Worm (Caenorhabditis elegans): ENCODE data around the gene M117.4.

DNA sequence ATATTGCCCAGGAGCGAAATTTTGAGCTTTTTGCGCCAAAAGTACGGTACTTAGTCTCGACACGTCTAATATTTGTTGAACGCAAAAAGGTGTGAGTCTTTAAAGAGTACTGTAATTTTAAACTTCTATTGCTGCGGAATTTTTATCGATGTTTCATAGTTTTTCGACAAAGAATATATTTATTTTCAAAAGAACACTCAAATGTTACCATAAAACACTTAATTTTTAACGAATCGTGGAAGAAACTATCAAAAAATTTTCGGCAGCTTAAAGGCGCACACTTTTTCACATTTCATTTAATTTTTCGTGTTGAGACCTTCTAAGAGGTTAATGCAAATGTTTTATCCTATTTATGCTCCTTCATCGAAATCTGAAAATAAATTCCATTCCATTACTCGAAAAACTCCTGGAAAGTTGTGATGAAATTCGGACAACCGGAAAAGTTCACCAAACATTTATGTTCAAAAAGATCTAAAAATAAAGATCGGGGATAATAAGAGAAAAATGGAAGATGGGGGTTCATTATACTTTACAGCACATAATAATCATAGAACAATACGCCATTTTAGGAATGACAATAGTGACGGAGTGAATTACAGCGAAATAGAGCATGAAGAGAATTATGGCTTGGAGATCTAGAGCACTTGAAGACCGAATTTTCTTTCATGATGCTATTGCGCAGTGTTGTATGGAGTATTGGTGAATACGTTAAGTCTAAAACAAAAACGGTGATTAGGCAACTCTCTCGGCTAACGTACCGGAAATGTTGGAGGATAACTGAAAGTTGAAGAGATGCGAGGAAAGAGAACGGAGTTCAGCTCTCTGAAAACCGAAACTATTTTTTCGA, 13.1 kb downstream of the M117.4 start:
- TF ChIP-seq hlh-15 (tag; optimal IDR thresholded peaks at IDR 0.05) (no peak), pha-2 (tag; optimal IDR thresholded peaks at IDR 0.05) (no peak), ceh-14 (tag; optimal IDR thresholded peaks at IDR 0.05) (no peak)
